Worm (Caenorhabditis elegans): ENCODE results near the gene dgk-5.

dgk-5 gene

ce11 chrII:6425993-6426392, 44.9 kb downstream of the dgk-5 start, which contains the start of gene col-75:
Gene col-75, plus strand, starts transcription at chrII:6426293.
- TF ChIP-seq unc-62 (GFP tag; optimal IDR thresholded peaks at IDR 0.05): no peak

ce11 chrII:6422812-6423211, 48.1 kb downstream of the dgk-5 start, which contains the start of gene K03H9.3:
Gene K03H9.3, plus strand, starts transcription at chrII:6423112.
- no peak for TF ChIP-seq unc-62 (GFP tag; optimal IDR thresholded peaks at IDR 0.05)

DNA sequence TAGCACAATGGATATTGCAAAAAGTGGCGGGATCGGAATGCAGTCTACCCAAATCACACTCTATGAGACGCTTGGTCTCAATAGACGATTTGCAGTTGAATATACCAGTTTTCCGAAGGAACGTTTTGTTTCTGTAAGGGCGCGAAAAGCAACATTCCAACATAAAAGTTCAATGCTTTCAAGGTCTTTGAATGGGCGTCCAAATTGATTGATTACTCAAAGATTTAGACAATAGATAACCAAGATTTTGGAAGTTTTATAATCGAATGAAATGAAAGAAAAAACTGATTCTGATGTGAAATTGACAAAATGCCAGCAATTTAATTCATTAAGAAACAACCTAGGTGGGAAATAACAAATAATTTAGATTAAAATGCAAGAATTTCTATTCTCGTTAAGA, 51.7 kb downstream of the dgk-5 start:
- no peak for TF ChIP-seq unc-62 (GFP tag; optimal IDR thresholded peaks at IDR 0.05)

DNA sequence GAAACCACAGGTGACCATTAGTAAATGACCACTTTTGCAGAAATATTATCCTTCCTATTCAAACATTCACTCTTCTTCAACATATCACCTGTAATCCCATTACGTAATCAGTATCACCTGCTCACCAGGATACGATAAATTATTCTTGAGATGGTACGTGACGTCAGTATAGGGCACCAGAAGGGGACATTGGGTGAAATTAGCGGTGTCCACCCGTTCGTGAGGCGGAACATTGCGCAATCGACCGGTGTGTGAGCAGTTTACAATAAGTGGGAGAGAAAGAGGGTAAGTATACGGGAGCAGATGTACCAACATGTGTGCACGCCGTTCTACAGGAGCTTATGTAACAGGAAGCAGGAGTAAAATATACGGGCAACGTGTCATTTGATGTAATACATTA, 52.9 kb downstream of the dgk-5 start:
- TF ChIP-seq unc-62 (GFP tag; optimal IDR thresholded peaks at IDR 0.05): no peak

ce11 chrII:6413788-6414187, 57.1 kb downstream of the dgk-5 start:
- no peak for TF ChIP-seq unc-62 (GFP tag; optimal IDR thresholded peaks at IDR 0.05)

DNA sequence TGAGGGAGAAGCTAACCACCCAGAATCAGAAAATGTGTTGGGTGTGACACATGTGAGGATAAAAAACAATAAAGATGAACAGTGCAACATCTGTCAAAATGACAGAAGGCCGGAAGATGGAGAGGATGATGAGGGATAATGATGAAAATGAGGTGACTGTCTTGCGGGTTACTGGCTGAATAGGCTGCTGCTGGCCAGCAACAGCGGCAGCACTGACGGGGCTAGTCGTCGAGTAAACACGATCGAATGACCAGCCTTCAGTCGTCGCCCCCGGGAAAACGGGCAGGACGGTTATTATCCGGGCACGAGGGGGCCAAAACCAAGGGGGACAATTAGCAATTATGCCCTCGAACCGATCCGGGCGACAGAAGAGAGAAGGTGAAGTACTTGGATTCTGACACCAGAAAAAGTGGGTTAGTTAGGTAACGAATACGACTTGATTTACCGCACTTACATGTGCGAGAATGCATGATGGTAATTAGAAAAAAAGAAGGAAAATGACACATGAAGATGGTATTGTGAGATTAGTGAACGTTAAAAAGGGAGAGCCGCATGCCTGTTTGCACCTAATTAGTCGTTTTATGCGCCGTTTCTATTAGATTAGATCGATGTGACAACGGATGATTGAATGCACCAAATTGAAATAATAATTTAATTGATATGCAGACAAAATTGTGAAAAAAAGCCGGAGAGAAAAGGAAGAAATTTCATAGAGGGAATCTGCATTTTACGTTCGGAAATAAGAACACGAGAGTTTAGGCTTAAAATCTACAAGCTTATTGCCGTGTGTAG, 59.0 kb downstream of the dgk-5 start:
- TF ChIP-seq unc-62 (GFP tag; optimal IDR thresholded peaks at IDR 0.05): no peak

- no peak for TF ChIP-seq unc-62 (GFP tag; optimal IDR thresholded peaks at IDR 0.05)
Observed at ce11 chrII:6410181-6410580, 60.7 kb downstream of the dgk-5 start, which contains the start of gene T25D10.4. Gene T25D10.4, minus strand, starts transcription at chrII:6410281.

ce11 chrII:6409098-6409497, 61.8 kb downstream of the dgk-5 start:
- TF ChIP-seq unc-62 (GFP tag; optimal IDR thresholded peaks at IDR 0.05): no peak

- no peak for TF ChIP-seq unc-62 (GFP tag; optimal IDR thresholded peaks at IDR 0.05)
Observed at ce11 chrII:6407279-6407678, 63.6 kb downstream of the dgk-5 start, which contains the start of gene spp-11. Gene spp-11, minus strand, starts transcription at chrII:6407379.

All from whole organism, dauer.